Worm (Caenorhabditis elegans) whole organism, early embryonic: ENCODE measurements around the gene ZK1290.1.

Experiments
- F13C5.2 ChIP-seq: sonication (generic microtip); optimal IDR thresholded peaks from 2 replicates; lab custom pipeline; 2017; ENCODE audit warnings: mild to moderate bottlenecking, missing genetic modification characterization, inconsistent platforms, missing compliant biosample characterization
- aly-1 ChIP-seq: sonication (generic microtip); optimal IDR thresholded peaks from 2 replicates; lab custom pipeline; 2016; ENCODE audit warnings: missing genetic modification characterization, missing compliant biosample characterization
- ama-1 ChIP-seq: fragments of 150-350 bp; optimal IDR thresholded peaks from 2 replicates; lab custom pipeline; 2014
- flt-1 ChIP-seq: fragments of 200-800 bp; sonication (Bioruptor generic); IDR thresholded peaks from 2 replicates; pipeline ENCODE4 v1.3.6; 2022; ENCODE audit warnings: missing genetic modification characterization, missing compliant biosample characterization
- hmbx-1 ChIP-seq: sonication (generic microtip); optimal IDR thresholded peaks from 2 replicates; lab custom pipeline; 2016; ENCODE audit warnings: mild to moderate bottlenecking, missing genetic modification characterization, missing compliant biosample characterization
- hmg-4 ChIP-seq: fragments of 200-800 bp; sonication (Bioruptor generic); optimal IDR thresholded peaks from 2 replicates; lab custom pipeline; 2018; ENCODE audit warnings: mild to moderate bottlenecking, missing genetic modification characterization, missing compliant biosample characterization
- hnd-1 ChIP-seq: sonication (generic microtip); optimal IDR thresholded peaks from 2 replicates; lab custom pipeline; 2016; ENCODE audit warnings: missing genetic modification characterization, missing compliant biosample characterization
- sea-1 ChIP-seq: fragments of 200-800 bp; sonication (Bioruptor generic); conservative IDR thresholded peaks from 2 replicates; pipeline ENCODE4 v1.3.6; 2022; ENCODE audit warnings: missing genetic modification characterization, missing compliant biosample characterization
- tbx-11 ChIP-seq: fragments of 200-800 bp; sonication (Bioruptor generic); IDR thresholded peaks from 2 replicates; pipeline ENCODE4 v1.3.6; 2022; ENCODE audit warnings: missing genetic modification characterization, missing compliant biosample characterization
- tbx-37 ChIP-seq: fragments of 200-800 bp; sonication (Bioruptor generic); conservative IDR thresholded peaks from 2 replicates; pipeline ENCODE4 v1.3.6; 2022; ENCODE audit warnings: missing genetic modification reagents, missing genetic modification characterization, missing compliant biosample characterization
- tra-4 ChIP-seq: sonication (generic microtip); optimal IDR thresholded peaks from 2 replicates; lab custom pipeline; 2017; ENCODE audit warnings: missing genetic modification characterization, missing compliant biosample characterization

ce11 chrII:7594262-7594661, 32.7 kb downstream of the ZK1290.1 start:
- no peak for TF ChIP-seq ama-1 (lab: Kevin White, UChicago)
- TF ChIP-seq hmg-4 = no peak
- no peak for TF ChIP-seq flt-1 (GFP tag; lab: Robert Waterston, UW)
- no peak for TF ChIP-seq F13C5.2 (tag; lab: Kevin White, UChicago)
- no peak for TF ChIP-seq hmbx-1 (tag; lab: Kevin White, UChicago)
- TF ChIP-seq aly-1 (tag; lab: Kevin White, UChicago) = no peak
- no peak for TF ChIP-seq hnd-1 (tag; lab: Kevin White, UChicago)
- no peak for TF ChIP-seq tra-4 (tag; lab: Kevin White, UChicago)
- TF ChIP-seq tbx-11 = no peak
- TF ChIP-seq tbx-37 = no peak
- no peak for TF ChIP-seq sea-1
